Worm (Caenorhabditis elegans) whole organism, L1 larva: Measurements from ENCODE around the gene srg-23.

Experiments
- F16B12.6 ChIP-seq: fragments of 150-350 bp; optimal IDR thresholded peaks from 2 replicates; lab custom pipeline; 2014; ENCODE audit warnings: missing biosample characterization, missing genetic modification characterization
- ceh-63 ChIP-seq: fragments of 200-800 bp; sonication (Bioruptor generic); optimal IDR thresholded peaks from 2 replicates; lab custom pipeline; 2018; ENCODE audit warnings: mild to moderate bottlenecking, missing genetic modification characterization, missing compliant biosample characterization
- dpl-1 ChIP-seq, 3 experiments: fragments of 150-350 bp in 2 of 3; sonication (generic microtip) in 1 of 3; optimal IDR thresholded peaks; 2 replicates each; lab custom pipeline; 2014 to 2017; ENCODE audit warnings: missing biosample characterization in 3 of 3, missing genetic modification characterization in 3 of 3, missing genetic modification reagents in 3 of 3
- dsc-1 ChIP-seq: sonication (generic microtip); optimal IDR thresholded peaks from 2 replicates; lab custom pipeline; 2016; ENCODE audit warnings: mild to moderate bottlenecking, missing genetic modification characterization, missing compliant biosample characterization
- efl-1 ChIP-seq, 4 experiments: fragments of 150-350 bp; optimal IDR thresholded peaks in 3 of 4; peaks in 1 of 4; 1 replicate in 1 of 4; 2 replicates in 3 of 4; lab custom pipeline; 2014; ENCODE audit warnings: missing biosample characterization in 2 of 4, missing genetic modification characterization in 2 of 4, missing genetic modification reagents in 2 of 4
- efl-3 ChIP-seq: fragments of 200-800 bp; sonication (Bioruptor generic); optimal IDR thresholded peaks from 2 replicates; lab custom pipeline; 2018; ENCODE audit warnings: mild to moderate bottlenecking, missing genetic modification characterization, missing compliant biosample characterization
- elt-2 ChIP-seq: sonication (generic microtip); optimal IDR thresholded peaks from 2 replicates; lab custom pipeline; 2016; ENCODE audit warnings: missing genetic modification characterization, mild to moderate bottlenecking, inconsistent platforms, missing compliant biosample characterization, missing genetic modification reagents
- elt-3 ChIP-seq, 6 experiments: fragments of 150-350 bp in 1 of 6; sonication (generic microtip); optimal IDR thresholded peaks; 2 replicates each; lab custom pipeline; 2017 to 2018; ENCODE audit warnings: missing biosample characterization in 6 of 6, missing genetic modification characterization in 6 of 6, inconsistent platforms in 1 of 6
- ets-5 ChIP-seq: fragments of 200-800 bp; sonication (Bioruptor generic); IDR thresholded peaks from 2 replicates; pipeline ENCODE4 v1.3.6; 2022; ENCODE audit warnings: missing genetic modification characterization, missing compliant biosample characterization
- fkh-4 ChIP-seq: sonication (generic microtip); optimal IDR thresholded peaks from 2 replicates; lab custom pipeline; 2016; ENCODE audit warnings: missing compliant biosample characterization, missing genetic modification characterization, borderline replicate concordance
- fos-1 ChIP-seq: fragments of 150-350 bp; optimal IDR thresholded peaks from 2 replicates; lab custom pipeline; 2014; ENCODE audit warnings: missing biosample characterization, missing genetic modification characterization
- grh-1 ChIP-seq: fragments of 200-800 bp; sonication (Bioruptor generic); IDR thresholded peaks from 2 replicates; pipeline ENCODE4 v1.3.6; 2022; ENCODE audit warnings: missing genetic modification reagents, missing genetic modification characterization, missing compliant biosample characterization
- hlh-4 ChIP-seq: sonication (generic microtip); optimal IDR thresholded peaks from 2 replicates; lab custom pipeline; 2016; ENCODE audit warnings: mild to moderate bottlenecking, missing genetic modification characterization, missing compliant biosample characterization
- jun-1 ChIP-seq: fragments of 150-350 bp; optimal IDR thresholded peaks from 2 replicates; lab custom pipeline; 2014; ENCODE audit warnings: missing biosample characterization, missing genetic modification reagents, missing genetic modification characterization
- lin-13 ChIP-seq: fragments of 150-350 bp; optimal IDR thresholded peaks from 2 replicates; lab custom pipeline; 2014; ENCODE audit warnings: missing biosample characterization, missing genetic modification reagents, missing genetic modification characterization
- lin-14 ChIP-seq: fragments of 200-800 bp; sonication (Bioruptor generic); optimal IDR thresholded peaks from 2 replicates; lab custom pipeline; 2018; ENCODE audit warnings: mild to moderate bottlenecking, missing genetic modification characterization, moderate library complexity, missing compliant biosample characterization
- lin-15B ChIP-seq: fragments of 150-350 bp; sonication (generic microtip); optimal IDR thresholded peaks from 3 replicates; lab custom pipeline; 2014; ENCODE audit warnings: missing biosample characterization, missing genetic modification characterization
- lsy-2 ChIP-seq, 2 experiments: fragments of 150-350 bp; optimal IDR thresholded peaks; 2 replicates each; lab custom pipeline; 2014; ENCODE audit warnings: missing biosample characterization in 2 of 2, missing genetic modification characterization in 2 of 2
- nhr-11 ChIP-seq: fragments of 150-350 bp; optimal IDR thresholded peaks from 2 replicates; lab custom pipeline; 2014; ENCODE audit warnings: missing biosample characterization, missing genetic modification characterization
- nhr-12 ChIP-seq: sonication (generic microtip); optimal IDR thresholded peaks from 2 replicates; lab custom pipeline; 2017; ENCODE audit warnings: missing biosample characterization, missing genetic modification characterization
- nhr-19 ChIP-seq: fragments of 200-800 bp; sonication (Bioruptor generic); conservative IDR thresholded peaks from 2 replicates; pipeline ENCODE4 v1.3.6; 2022; ENCODE audit warnings: missing genetic modification characterization, missing compliant biosample characterization
- nhr-237 ChIP-seq: fragments of 150-350 bp; optimal IDR thresholded peaks from 2 replicates; lab custom pipeline; 2014; ENCODE audit warnings: missing biosample characterization, missing genetic modification characterization
- nhr-28 ChIP-seq: fragments of 150-350 bp; optimal IDR thresholded peaks from 2 replicates; lab custom pipeline; 2014; ENCODE audit warnings: missing biosample characterization, missing genetic modification characterization
- nhr-47 ChIP-seq: sonication (generic microtip); optimal IDR thresholded peaks from 2 replicates; lab custom pipeline; 2016; ENCODE audit warnings: mild to moderate bottlenecking, missing genetic modification characterization, moderate library complexity, missing compliant biosample characterization
- nhr-76 ChIP-seq: sonication (generic microtip); optimal IDR thresholded peaks from 2 replicates; lab custom pipeline; 2017; ENCODE audit warnings: missing biosample characterization, missing genetic modification characterization
- nhr-77 ChIP-seq: fragments of 150-350 bp; optimal IDR thresholded peaks from 2 replicates; lab custom pipeline; 2014; ENCODE audit warnings: missing biosample characterization, missing genetic modification characterization
- pax-3 ChIP-seq: fragments of 200-800 bp; sonication (Bioruptor generic); optimal IDR thresholded peaks from 2 replicates; lab custom pipeline; 2018; ENCODE audit warnings: mild to moderate bottlenecking, missing genetic modification characterization, moderate library complexity, missing compliant biosample characterization
- pqm-1 ChIP-seq: sonication (generic microtip); optimal IDR thresholded peaks from 3 replicates; lab custom pipeline; 2017; ENCODE audit warnings: missing biosample characterization, missing genetic modification characterization
- rnt-1 ChIP-seq: sonication (generic microtip); optimal IDR thresholded peaks from 2 replicates; lab custom pipeline; 2016; ENCODE audit warnings: mild to moderate bottlenecking, missing genetic modification characterization, moderate library complexity, missing compliant biosample characterization
- snpc-4 ChIP-seq: fragments of 150-350 bp; optimal IDR thresholded peaks from 2 replicates; lab custom pipeline; 2014; ENCODE audit warnings: missing biosample characterization, missing genetic modification characterization
- snu-23 ChIP-seq: sonication (generic microtip); optimal IDR thresholded peaks from 2 replicates; lab custom pipeline; 2016; ENCODE audit warnings: missing genetic modification characterization, missing compliant biosample characterization
- sox-4 ChIP-seq: sonication (generic microtip); optimal IDR thresholded peaks from 2 replicates; lab custom pipeline; 2016; ENCODE audit warnings: missing genetic modification characterization, missing compliant biosample characterization
- sup-37 ChIP-seq: fragments of 200-800 bp; sonication (Bioruptor generic); optimal IDR thresholded peaks from 2 replicates; lab custom pipeline; 2018; ENCODE audit warnings: mild to moderate bottlenecking, missing genetic modification characterization, missing compliant biosample characterization
- tbx-2 ChIP-seq: sonication (generic microtip); optimal IDR thresholded peaks from 2 replicates; lab custom pipeline; 2016; ENCODE audit warnings: missing genetic modification characterization, missing compliant biosample characterization
- unc-98 ChIP-seq: fragments of 200-800 bp; sonication (Bioruptor generic); IDR thresholded peaks from 2 replicates; pipeline ENCODE4 v1.3.6; 2022; ENCODE audit warnings: missing genetic modification characterization, missing compliant biosample characterization
- zip-4 ChIP-seq: fragments of 200-800 bp; sonication (Bioruptor generic); optimal IDR thresholded peaks from 2 replicates; lab custom pipeline; 2018; ENCODE audit warnings: mild to moderate bottlenecking, missing genetic modification characterization, moderate library complexity, missing compliant biosample characterization

Gene srg-23

DNA sequence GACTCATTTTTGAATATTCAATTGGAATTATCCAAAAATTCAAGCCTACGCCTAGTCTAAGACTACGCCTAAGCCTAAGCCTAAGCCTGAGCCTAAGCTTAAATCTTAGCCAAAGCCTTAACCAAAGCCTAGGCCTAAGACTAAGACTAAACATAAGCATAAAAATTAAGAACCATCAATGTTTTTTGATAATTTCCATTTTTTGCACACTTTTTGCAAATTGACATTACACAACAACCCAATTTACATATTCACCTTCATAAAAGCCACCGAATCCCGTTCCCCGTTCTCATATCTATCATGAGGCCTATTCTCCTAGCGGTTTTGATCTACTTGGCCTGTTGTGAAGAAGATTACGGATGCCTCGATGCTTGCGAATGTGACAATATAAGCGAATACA lies 21.5 kb upstream of the srg-23 start, which contains the start of gene T10D4.7:
T10D4.7 (plus strand) TSS at position 301 of the 400 bp plus-strand sequence.
- TF ChIP-seq nhr-237 (no peak), elt-2 (tag; lab: Kevin White, UChicago) (no peak), fkh-4 (tag; lab: Kevin White, UChicago) (no peak), snpc-4 (tag; lab: Kevin White, UChicago) (no peak), elt-3 (tag; optimal IDR thresholded peaks at IDR 0.05; lab: Kevin White, UChicago) (no peak), pqm-1 (tag; lab: Kevin White, UChicago) (no peak), zip-4 (GFP tag; lab: Kevin White, UChicago) (no peak), lsy-2 (tag; optimal IDR thresholded peaks at IDR 0.05; lab: Kevin White, UChicago) (no peak), sup-37 (GFP tag; lab: Kevin White, UChicago) (no peak), F16B12.6 (tag; lab: Kevin White, UChicago) (no peak), efl-1 (optimal IDR thresholded peaks at IDR 0.05; lab: Kevin White, UChicago) (no peak), efl-1 (GFP tag; optimal IDR thresholded peaks at IDR 0.05 in 1 of 2; lab: Kevin White, UChicago) (no peak), snu-23 (GFP tag; lab: Kevin White, UChicago) (no peak), dpl-1 (GFP tag; optimal IDR thresholded peaks at IDR 0.05; lab: Kevin White, UChicago) (no peak), nhr-77 (tag; lab: Kevin White, UChicago) (no peak), nhr-12 (no peak), lin-13 (GFP tag; lab: Kevin White, UChicago) (no peak), pax-3 (tag; lab: Kevin White, UChicago) (no peak)

ce11 chrII:3113934-3114333 lies 18.0 kb upstream of the srg-23 start, which contains the start of gene clec-123:
Gene clec-123 (plus strand): TSS chrII:3114234.
- no peak for TF ChIP-seq nhr-11
- no peak for TF ChIP-seq lin-15B (tag; lab: Kevin White, UChicago)
- TF ChIP-seq snpc-4 (tag; lab: Kevin White, UChicago): no peak
- no peak for TF ChIP-seq sox-4 (tag; lab: Kevin White, UChicago)
- no peak for TF ChIP-seq lin-14 (GFP tag; lab: Kevin White, UChicago)
- TF ChIP-seq, all 84 proteins: peak for 0

DNA sequence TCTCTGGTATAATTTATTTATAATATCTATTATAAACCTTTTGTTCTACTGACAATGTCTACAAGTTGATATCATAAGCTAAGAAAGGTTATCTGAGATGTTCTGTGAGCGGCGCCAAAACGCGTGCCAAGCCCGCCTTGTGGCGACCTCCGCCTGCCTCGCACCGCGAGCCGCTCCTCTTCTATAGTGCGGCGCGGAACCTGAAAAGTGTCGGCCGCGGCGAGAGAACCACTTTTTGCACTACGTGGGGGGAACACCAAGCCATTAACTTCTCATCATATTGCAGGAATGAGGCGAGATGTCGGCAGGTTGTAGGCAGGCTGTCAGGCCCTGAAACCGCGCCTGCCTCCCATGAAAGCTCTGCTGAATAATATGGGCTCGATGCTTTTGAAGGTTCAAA lies 17.3 kb upstream of the srg-23 start:
- no peak for TF ChIP-seq sox-4 (tag; lab: Kevin White, UChicago)
- no peak for TF ChIP-seq nhr-12
- no peak for TF ChIP-seq unc-98 (GFP tag; lab: Robert Waterston, UW)
- peak; percentile 45 for TF ChIP-seq snpc-4 (tag; lab: Kevin White, UChicago)
- TF ChIP-seq, all 84 proteins: peak for 1

ce11 chrII:3112313-3112712 lies 16.4 kb upstream of the srg-23 start, which contains the start of gene Y25C1A.2:
Gene Y25C1A.2 (plus strand): TSS chrII:3112613.
- TF ChIP-seq ets-5 (GFP tag; lab: Robert Waterston, UW) (no peak), nhr-47 (no peak), rnt-1 (tag; lab: Kevin White, UChicago) (no peak), nhr-28 (tag; lab: Kevin White, UChicago) (no peak), grh-1 (no peak), sup-37 (GFP tag; lab: Kevin White, UChicago) (no peak), hlh-4 (tag; lab: Kevin White, UChicago) (no peak), dsc-1 (tag; lab: Kevin White, UChicago) (no peak), efl-3 (GFP tag; lab: Kevin White, UChicago) (no peak), ceh-63 (no peak), nhr-19 (GFP tag; lab: Robert Waterston, UW) (no peak), nhr-76 (no peak), jun-1 (no peak), lin-13 (GFP tag; lab: Kevin White, UChicago) (no peak), tbx-2 (no peak), fos-1 (tag; lab: Kevin White, UChicago) (no peak)
